Fruit fly (Drosophila melanogaster) whole organism, embryonic: ENCODE measurements around the gene CG13894.

Source experiments
- Asciz ChIP-seq: fragments of 200-800 bp; sonication (Bioruptor generic); optimal IDR thresholded peaks from 2 replicates; lab custom pipeline; 2017; ENCODE audit warnings: missing biosample characterization, mild to moderate bottlenecking, missing genetic modification characterization, missing genetic modification reagents
- B-H2 ChIP-seq: fragments of 200-800 bp; sonication (Bioruptor generic); optimal IDR thresholded peaks from 2 replicates; lab custom pipeline; 2018; ENCODE audit warnings: missing biosample characterization, mild to moderate bottlenecking, missing genetic modification characterization
- CG10147 ChIP-seq: fragments of 200-800 bp; sonication (Bioruptor generic); optimal IDR thresholded peaks from 2 replicates; lab custom pipeline; 2019; ENCODE audit warnings: missing biosample characterization, mild to moderate bottlenecking, missing genetic modification characterization, moderate library complexity
- CG11247 ChIP-seq: fragments of 200-800 bp; sonication (Bioruptor generic); IDR thresholded peaks from 2 replicates; pipeline ENCODE4 v1.3.6; 2022; ENCODE audit warnings: missing biosample characterization, missing genetic modification characterization
- CG11456 ChIP-seq: fragments of 200-800 bp; sonication (Bioruptor generic); IDR thresholded peaks from 3 replicates; pipeline ENCODE4 v1.3.6; 2022; ENCODE audit warnings: missing biosample characterization, missing genetic modification characterization
- CG11560 ChIP-seq: fragments of 200-800 bp; sonication (Bioruptor generic); IDR thresholded peaks from 3 replicates; pipeline ENCODE4 v1.3.6; 2022; ENCODE audit warnings: missing biosample characterization, missing genetic modification characterization
- CG12659 ChIP-seq: fragments of 200-800 bp; sonication (Bioruptor generic); optimal IDR thresholded peaks from 3 replicates; lab custom pipeline; 2017; ENCODE audit warnings: mild to moderate bottlenecking, missing biosample characterization, missing genetic modification reagents, missing genetic modification characterization
- CG12744 ChIP-seq: fragments of 200-800 bp; sonication (Bioruptor generic); optimal IDR thresholded peaks from 2 replicates; lab custom pipeline; 2016; ENCODE audit warnings: missing biosample characterization, missing genetic modification characterization
- CG14014 ChIP-seq: fragments of 200-800 bp; sonication (Bioruptor generic); IDR thresholded peaks from 2 replicates; pipeline ENCODE4 v1.3.6; 2022; ENCODE audit warnings: missing biosample characterization, missing genetic modification characterization
- CG14441 ChIP-seq: fragments of 200-800 bp; sonication (Bioruptor generic); IDR thresholded peaks from 2 replicates; pipeline ENCODE4 v1.3.6; 2022; ENCODE audit warnings: missing biosample characterization, missing genetic modification characterization
- CG15514 ChIP-seq: fragments of 200-800 bp; sonication (Bioruptor generic); optimal IDR thresholded peaks from 3 replicates; lab custom pipeline; 2017; ENCODE audit warnings: missing biosample characterization, missing genetic modification characterization, mild to moderate bottlenecking, moderate library complexity, missing genetic modification reagents
- CG16779 ChIP-seq: fragments of 200-800 bp; sonication (Bioruptor generic); IDR thresholded peaks from 2 replicates; pipeline ENCODE4 v1.3.6; 2022; ENCODE audit warnings: missing biosample characterization, missing genetic modification characterization
- CG18599 ChIP-seq: fragments of 200-800 bp; sonication (Bioruptor generic); optimal IDR thresholded peaks from 3 replicates; lab custom pipeline; 2017; ENCODE audit warnings: missing biosample characterization, missing genetic modification characterization, mild to moderate bottlenecking, moderate library complexity, missing genetic modification reagents
- CG2129 ChIP-seq: fragments of 200-800 bp; sonication (Bioruptor generic); IDR thresholded peaks from 2 replicates; pipeline ENCODE4 v1.3.6; 2022; ENCODE audit warnings: missing biosample characterization, missing genetic modification characterization; ENCODE audit not compliant: partially characterized antibody
- CG3726 ChIP-seq: fragments of 200-800 bp; sonication (Bioruptor generic); IDR thresholded peaks from 3 replicates; pipeline ENCODE4, ENCODE4 v1.3.6; 2022; ENCODE audit warnings: missing biosample characterization, missing genetic modification characterization
- CG4424 ChIP-seq: fragments of 200-800 bp; sonication (Bioruptor generic); optimal IDR thresholded peaks from 3 replicates; lab custom pipeline; 2016; ENCODE audit warnings: missing biosample characterization, missing genetic modification characterization
- CG4854 ChIP-seq: fragments of 200-800 bp; sonication (Bioruptor generic); optimal IDR thresholded peaks from 2 replicates; lab custom pipeline; 2016; ENCODE audit warnings: missing biosample characterization, missing genetic modification characterization, inconsistent platforms
- CG5953 ChIP-seq: fragments of 200-800 bp; sonication (Bioruptor generic); IDR thresholded peaks from 2 replicates; pipeline ENCODE4 v1.3.6; 2022; ENCODE audit warnings: missing biosample characterization, missing genetic modification characterization
- CG7987 ChIP-seq: fragments of 200-800 bp; sonication (Bioruptor generic); optimal IDR thresholded peaks from 2 replicates; lab custom pipeline; 2018; ENCODE audit warnings: missing biosample characterization, mild to moderate bottlenecking, missing genetic modification characterization, moderate library complexity
- CG9609 ChIP-seq: fragments of 200-800 bp; sonication (Bioruptor generic); optimal IDR thresholded peaks from 3 replicates; lab custom pipeline; 2016; ENCODE audit warnings: missing biosample characterization, missing genetic modification characterization
- CoRest ChIP-seq: fragments of 200-800 bp; sonication (Bioruptor generic); optimal IDR thresholded peaks from 3 replicates; lab custom pipeline; 2018; ENCODE audit warnings: missing biosample characterization, mild to moderate bottlenecking, missing genetic modification characterization, moderate library complexity
- Dip3 ChIP-seq: fragments of 200-800 bp; sonication (Bioruptor generic); optimal IDR thresholded peaks from 3 replicates; lab custom pipeline; 2016; ENCODE audit warnings: missing biosample characterization, missing genetic modification characterization
- Dref ChIP-seq: fragments of 200-800 bp; sonication (Bioruptor generic); IDR thresholded peaks from 2 replicates; pipeline ENCODE4 v1.3.6; 2022; ENCODE audit warnings: missing biosample characterization, missing genetic modification characterization
- Drgx ChIP-seq: fragments of 200-800 bp; sonication (Bioruptor generic); IDR thresholded peaks from 2 replicates; pipeline ENCODE4 v1.3.6; 2022; ENCODE audit warnings: missing biosample characterization, missing genetic modification characterization
- HHEX ChIP-seq: fragments of 200-800 bp; sonication (Bioruptor generic); optimal IDR thresholded peaks from 3 replicates; lab custom pipeline; 2017; ENCODE audit warnings: missing biosample characterization, mild to moderate bottlenecking, missing genetic modification characterization, missing genetic modification reagents
- HLH4C ChIP-seq: fragments of 200-800 bp; sonication (Bioruptor generic); IDR thresholded peaks from 3 replicates; pipeline ENCODE4 v1.3.6; 2022; ENCODE audit warnings: missing biosample characterization, missing genetic modification characterization; ENCODE audit not compliant: partially characterized antibody
- NC2α ChIP-seq: fragments of 200-800 bp; sonication (Bioruptor generic); optimal IDR thresholded peaks from 2 replicates; lab custom pipeline; 2016; ENCODE audit warnings: missing biosample characterization, missing genetic modification characterization
- Neu2 ChIP-seq: fragments of 200-800 bp; sonication (Bioruptor generic); optimal IDR thresholded peaks from 3 replicates; lab custom pipeline; 2016; ENCODE audit warnings: missing biosample characterization, missing genetic modification characterization, borderline replicate concordance
- Nf-YA ChIP-seq: fragments of 200-800 bp; sonication (Bioruptor generic); IDR thresholded peaks from 2 replicates; pipeline ENCODE4 v1.3.6; 2022; ENCODE audit warnings: missing biosample characterization, missing genetic modification characterization
- Sin3A ChIP-seq: fragments of >200 bp; optimal IDR thresholded peaks from 2 replicates; lab custom pipeline; 2018
- Spps ChIP-seq: fragments of 200-800 bp; sonication (Bioruptor generic); optimal IDR thresholded peaks from 2 replicates; lab custom pipeline; 2018; ENCODE audit warnings: missing biosample characterization, mild to moderate bottlenecking, missing genetic modification characterization
- Stat92E ChIP-seq, 3 experiments: fragments of >200 bp in 2 of 3; fragments of 200-800 bp in 1 of 3; sonication (Bioruptor generic) in 1 of 3; optimal IDR thresholded peaks; 2 replicates each; lab custom pipeline; 2017 to 2019; ENCODE audit warnings: missing biosample characterization in 3 of 3, missing genetic modification characterization in 3 of 3, mild to moderate bottlenecking in 1 of 3, moderate library complexity in 1 of 3
- YL-1 ChIP-seq: fragments of 200-800 bp; sonication (Bioruptor generic); optimal IDR thresholded peaks from 3 replicates; lab custom pipeline; 2017; ENCODE audit warnings: missing biosample characterization, mild to moderate bottlenecking, missing genetic modification characterization
- amos ChIP-seq: fragments of 200-800 bp; sonication (Bioruptor generic); IDR thresholded peaks from 2 replicates; pipeline ENCODE4 v1.3.6; 2022; ENCODE audit warnings: missing biosample characterization, missing genetic modification characterization; ENCODE audit not compliant: partially characterized antibody
- bsh ChIP-seq, 2 experiments: fragments of 200-800 bp; sonication (Bioruptor generic); optimal IDR thresholded peaks; 2 replicates each; lab custom pipeline; 2017 to 2018; ENCODE audit warnings: mild to moderate bottlenecking in 2 of 2, missing biosample characterization in 2 of 2, missing genetic modification characterization in 2 of 2, moderate library complexity in 1 of 2
- chif ChIP-seq, 2 experiments: fragments of 200-800 bp; sonication (Bioruptor generic); optimal IDR thresholded peaks; 3 replicates each; lab custom pipeline; 2016; ENCODE audit warnings: missing biosample characterization in 2 of 2, missing genetic modification characterization in 2 of 2
- da ChIP-seq: fragments of 200-800 bp; sonication (Bioruptor generic); optimal IDR thresholded peaks from 2 replicates; lab custom pipeline; 2016; ENCODE audit warnings: missing biosample characterization, missing genetic modification characterization
- fru ChIP-seq: fragments of >200 bp; optimal IDR thresholded peaks from 2 replicates; lab custom pipeline; 2017
- ftz-f1 ChIP-seq: fragments of 200-800 bp; sonication (Bioruptor generic); optimal IDR thresholded peaks from 2 replicates; lab custom pipeline; 2016; ENCODE audit warnings: missing biosample characterization, missing genetic modification characterization
- grau ChIP-seq: fragments of 200-800 bp; optimal IDR thresholded peaks from 3 replicates; lab custom pipeline; 2019; ENCODE audit warnings: missing biosample characterization, mild to moderate bottlenecking, missing genetic modification characterization, moderate library complexity
- h ChIP-seq: fragments of >200 bp; optimal IDR thresholded peaks from 2 replicates; lab custom pipeline; 2017
- klu ChIP-seq: fragments of 200-800 bp; sonication (Bioruptor generic); IDR thresholded peaks from 2 replicates; pipeline ENCODE4 v1.3.6; 2022; ENCODE audit warnings: missing biosample characterization, missing genetic modification characterization
- nom ChIP-seq: fragments of 200-800 bp; sonication (Bioruptor generic); optimal IDR thresholded peaks from 2 replicates; lab custom pipeline; 2017; ENCODE audit warnings: missing biosample characterization, missing genetic modification characterization, mild to moderate bottlenecking, moderate library complexity, missing genetic modification reagents
- psq ChIP-seq: fragments of 200-800 bp; sonication (Bioruptor generic); optimal IDR thresholded peaks from 2 replicates; lab custom pipeline; 2017; ENCODE audit warnings: missing biosample characterization, missing genetic modification characterization
- pum ChIP-seq: fragments of 200-800 bp; sonication (Bioruptor generic); optimal IDR thresholded peaks from 2 replicates; lab custom pipeline; 2016; ENCODE audit warnings: missing biosample characterization, missing genetic modification characterization
- repo ChIP-seq: fragments of 200-800 bp; sonication (Bioruptor generic); optimal IDR thresholded peaks from 2 replicates; lab custom pipeline; 2016; ENCODE audit warnings: missing biosample characterization, missing genetic modification characterization
- sqz ChIP-seq: fragments of 200-800 bp; sonication (Bioruptor generic); optimal IDR thresholded peaks from 3 replicates; lab custom pipeline; 2018; ENCODE audit warnings: missing biosample characterization, mild to moderate bottlenecking, missing genetic modification characterization
- stwl ChIP-seq: fragments of 200-800 bp; sonication (Bioruptor generic); optimal IDR thresholded peaks from 3 replicates; lab custom pipeline; 2018; ENCODE audit warnings: missing biosample characterization, mild to moderate bottlenecking, missing genetic modification characterization, moderate library complexity
- vnd ChIP-seq: fragments of 200-800 bp; sonication (Bioruptor generic); IDR thresholded peaks from 3 replicates; pipeline ENCODE4 v1.3.6; 2022; ENCODE audit warnings: missing biosample characterization, missing genetic modification characterization; ENCODE audit not compliant: partially characterized antibody

CG13894 gene

dm6 chr3L:648155-649024, 50.6 kb downstream of the CG13894 start, which contains the start of gene Gale (continued):
- TF ChIP-seq bsh (GFP tag; optimal IDR thresholded peaks at IDR 0.05; lab: Kevin White, UChicago) (no peak), nom (GFP tag; lab: Kevin White, UChicago) (peak; percentile 72), NC2α (GFP tag; lab: Kevin White, UChicago) (no peak), CG14441 (GFP tag; lab: Robert Waterston, UW) (no peak), CG15514 (GFP tag; lab: Kevin White, UChicago) (no peak), sqz (GFP tag; lab: Kevin White, UChicago) (no peak), Dip3 (GFP tag; lab: Kevin White, UChicago) (no peak), B-H2 (GFP tag; lab: Kevin White, UChicago) (no peak), vnd (GFP tag; lab: Robert Waterston, UW) (peak; percentile 53; the same call in 1 of the 3 replicates), HLH4C (GFP tag; lab: Robert Waterston, UW) (peak; percentile 79), HHEX (GFP tag; lab: Kevin White, UChicago) (no peak), chif (GFP tag; optimal IDR thresholded peaks at IDR 0.05; lab: Kevin White, UChicago) (no peak), Drgx (GFP tag; lab: Robert Waterston, UW) (0 out of 2 replicates have a peak, but pooled peaks have one; percentile 17), fru (lab: Kevin White, UChicago) (no peak), Asciz (no peak), h (lab: Kevin White, UChicago) (no peak), CG12744 (no peak), CG7987 (GFP tag; lab: Kevin White, UChicago) (no peak), klu (GFP tag; lab: Robert Waterston, UW) (no peak), amos (GFP tag; lab: Robert Waterston, UW) (peak; percentile 73), repo (no peak), YL-1 (GFP tag; lab: Kevin White, UChicago) (no peak), CG11247 (GFP tag; lab: Robert Waterston, UW) (no peak), Neu2 (no peak), CG3726 (GFP tag; lab: Robert Waterston, UW) (no peak), Dref (GFP tag; lab: Robert Waterston, UW) (peak; percentile 87), Nf-YA (GFP tag; lab: Robert Waterston, UW) (no peak), da (GFP tag; lab: Kevin White, UChicago) (no peak), CG10147 (GFP tag; lab: Kevin White, UChicago) (no peak), CG18599 (GFP tag; lab: Kevin White, UChicago) (no peak), Spps (tag; lab: Kevin White, UChicago) (no peak), CG5953 (GFP tag; lab: Robert Waterston, UW) (no peak), CG14014 (GFP tag; lab: Robert Waterston, UW) (no peak), CoRest (no peak), psq (GFP tag; lab: Kevin White, UChicago) (no peak), CG4424 (GFP tag; lab: Kevin White, UChicago) (peak; percentile 40), CG2129 (GFP tag; lab: Robert Waterston, UW) (no peak), ftz-f1 (GFP tag; lab: Kevin White, UChicago) (peak; percentile 68), CG12659 (GFP tag; lab: Kevin White, UChicago) (peak; percentile 26), Stat92E (GFP tag; optimal IDR thresholded peaks at IDR 0.05; lab: Kevin White, UChicago) (no peak), grau (tag; lab: Kevin White, UChicago) (no peak), Sin3A (lab: Kevin White, UChicago) (peak; percentile 65), CG11456 (GFP tag; lab: Robert Waterston, UW) (no peak), CG4854 (GFP tag; lab: Kevin White, UChicago) (no peak), pum (GFP tag; lab: Kevin White, UChicago) (no peak), CG9609 (no peak), CG16779 (GFP tag; lab: Robert Waterston, UW) (no peak), stwl (tag; lab: Kevin White, UChicago) (no peak), CG11560 (peak; percentile 55; the same call in 2 of the 3 replicates)
